Worm (Caenorhabditis elegans) whole organism, L1 larva: ENCODE results near the gene srd-66.

Experiments used
- C04F5.9 ChIP-seq: sonication (generic microtip); optimal IDR thresholded peaks from 2 replicates; lab custom pipeline; 2016; ENCODE audit warnings: missing genetic modification characterization, missing compliant biosample characterization
- C16A3.4 ChIP-seq: fragments of 150-350 bp; optimal IDR thresholded peaks from 2 replicates; lab custom pipeline; 2014; ENCODE audit warnings: missing biosample characterization, missing genetic modification characterization
- C34B4.2 ChIP-seq: sonication (generic microtip); optimal IDR thresholded peaks from 2 replicates; lab custom pipeline; 2017; ENCODE audit warnings: mild to moderate bottlenecking, missing genetic modification characterization, missing compliant biosample characterization
- aha-1 ChIP-seq: fragments of 150-350 bp; optimal IDR thresholded peaks from 2 replicates; lab custom pipeline; 2014; ENCODE audit warnings: missing biosample characterization, missing genetic modification characterization
- aly-2 ChIP-seq: fragments of 150-350 bp; optimal IDR thresholded peaks from 2 replicates; lab custom pipeline; 2014; ENCODE audit warnings: missing biosample characterization, missing genetic modification characterization
- blmp-1 ChIP-seq: fragments of 150-350 bp; optimal IDR thresholded peaks from 2 replicates; lab custom pipeline; 2014; ENCODE audit warnings: missing biosample characterization, missing genetic modification characterization
- ces-1 ChIP-seq: fragments of 150-350 bp; optimal IDR thresholded peaks from 2 replicates; lab custom pipeline; 2014; ENCODE audit warnings: missing biosample characterization, missing genetic modification reagents, missing genetic modification characterization
- dpl-1 ChIP-seq, 3 experiments: fragments of 150-350 bp in 2 of 3; sonication (generic microtip) in 1 of 3; optimal IDR thresholded peaks; 2 replicates each; lab custom pipeline; 2014 to 2017; ENCODE audit warnings: missing biosample characterization in 3 of 3, missing genetic modification characterization in 3 of 3, missing genetic modification reagents in 3 of 3
- efl-1 ChIP-seq, 4 experiments: fragments of 150-350 bp; optimal IDR thresholded peaks in 3 of 4; peaks in 1 of 4; 1 replicate in 1 of 4; 2 replicates in 3 of 4; lab custom pipeline; 2014; ENCODE audit warnings: missing biosample characterization in 2 of 4, missing genetic modification characterization in 2 of 4, missing genetic modification reagents in 2 of 4
- efl-3 ChIP-seq: fragments of 200-800 bp; sonication (Bioruptor generic); optimal IDR thresholded peaks from 2 replicates; lab custom pipeline; 2018; ENCODE audit warnings: mild to moderate bottlenecking, missing genetic modification characterization, missing compliant biosample characterization
- egl-27 ChIP-seq, 2 experiments: fragments of 150-350 bp in 1 of 2; sonication (generic microtip); optimal IDR thresholded peaks; 3 replicates each; lab custom pipeline; 2017 to 2018; ENCODE audit warnings: missing biosample characterization in 2 of 2, missing genetic modification characterization in 2 of 2, missing genetic modification reagents in 2 of 2
- elt-2 ChIP-seq: sonication (generic microtip); optimal IDR thresholded peaks from 2 replicates; lab custom pipeline; 2016; ENCODE audit warnings: missing genetic modification characterization, mild to moderate bottlenecking, inconsistent platforms, missing compliant biosample characterization, missing genetic modification reagents
- elt-3 ChIP-seq, 6 experiments: fragments of 150-350 bp in 1 of 6; sonication (generic microtip); optimal IDR thresholded peaks; 2 replicates each; lab custom pipeline; 2017 to 2018; ENCODE audit warnings: missing biosample characterization in 6 of 6, missing genetic modification characterization in 6 of 6, inconsistent platforms in 1 of 6
- ets-5 ChIP-seq: fragments of 200-800 bp; sonication (Bioruptor generic); IDR thresholded peaks from 2 replicates; pipeline ENCODE4 v1.3.6; 2022; ENCODE audit warnings: missing genetic modification characterization, missing compliant biosample characterization
- fkh-4 ChIP-seq: sonication (generic microtip); optimal IDR thresholded peaks from 2 replicates; lab custom pipeline; 2016; ENCODE audit warnings: missing compliant biosample characterization, missing genetic modification characterization, borderline replicate concordance
- fkh-8 ChIP-seq: sonication (generic microtip); optimal IDR thresholded peaks from 2 replicates; lab custom pipeline; 2016; ENCODE audit warnings: mild to moderate bottlenecking, missing genetic modification characterization, missing compliant biosample characterization
- hlh-17 ChIP-seq: fragments of 200-800 bp; sonication (Bioruptor generic); optimal IDR thresholded peaks from 2 replicates; lab custom pipeline; 2018; ENCODE audit warnings: missing genetic modification characterization, mild to moderate bottlenecking, missing compliant biosample characterization, moderate library complexity, borderline replicate concordance
- hlh-4 ChIP-seq: sonication (generic microtip); optimal IDR thresholded peaks from 2 replicates; lab custom pipeline; 2016; ENCODE audit warnings: mild to moderate bottlenecking, missing genetic modification characterization, missing compliant biosample characterization
- isw-1 ChIP-seq: fragments of 200-800 bp; sonication (Bioruptor generic); IDR thresholded peaks from 2 replicates; pipeline ENCODE4 v1.3.6; 2022; ENCODE audit warnings: missing genetic modification characterization, missing compliant biosample characterization
- lin-13 ChIP-seq: fragments of 150-350 bp; optimal IDR thresholded peaks from 2 replicates; lab custom pipeline; 2014; ENCODE audit warnings: missing biosample characterization, missing genetic modification reagents, missing genetic modification characterization
- lin-15B ChIP-seq: fragments of 150-350 bp; sonication (generic microtip); optimal IDR thresholded peaks from 3 replicates; lab custom pipeline; 2014; ENCODE audit warnings: missing biosample characterization, missing genetic modification characterization
- lin-39 ChIP-seq: fragments of 150-350 bp; optimal IDR thresholded peaks from 2 replicates; lab custom pipeline; 2014; ENCODE audit warnings: missing biosample characterization, missing genetic modification reagents, missing genetic modification characterization
- nhr-47 ChIP-seq: sonication (generic microtip); optimal IDR thresholded peaks from 2 replicates; lab custom pipeline; 2016; ENCODE audit warnings: mild to moderate bottlenecking, missing genetic modification characterization, moderate library complexity, missing compliant biosample characterization
- nhr-71 ChIP-seq: sonication (generic microtip); optimal IDR thresholded peaks from 2 replicates; lab custom pipeline; 2016; ENCODE audit warnings: mild to moderate bottlenecking, missing genetic modification characterization, moderate library complexity, missing compliant biosample characterization
- nhr-77 ChIP-seq: fragments of 150-350 bp; optimal IDR thresholded peaks from 2 replicates; lab custom pipeline; 2014; ENCODE audit warnings: missing biosample characterization, missing genetic modification characterization
- nhr-85 ChIP-seq: sonication (generic microtip); peaks from one replicate; lab custom pipeline; 2016; ENCODE audit warnings: missing genetic modification characterization, inconsistent platforms, missing compliant biosample characterization
- pax-3 ChIP-seq: fragments of 200-800 bp; sonication (Bioruptor generic); optimal IDR thresholded peaks from 2 replicates; lab custom pipeline; 2018; ENCODE audit warnings: mild to moderate bottlenecking, missing genetic modification characterization, moderate library complexity, missing compliant biosample characterization
- pqm-1 ChIP-seq: sonication (generic microtip); optimal IDR thresholded peaks from 3 replicates; lab custom pipeline; 2017; ENCODE audit warnings: missing biosample characterization, missing genetic modification characterization
- rnt-1 ChIP-seq: sonication (generic microtip); optimal IDR thresholded peaks from 2 replicates; lab custom pipeline; 2016; ENCODE audit warnings: mild to moderate bottlenecking, missing genetic modification characterization, moderate library complexity, missing compliant biosample characterization
- snu-23 ChIP-seq: sonication (generic microtip); optimal IDR thresholded peaks from 2 replicates; lab custom pipeline; 2016; ENCODE audit warnings: missing genetic modification characterization, missing compliant biosample characterization
- sox-4 ChIP-seq: sonication (generic microtip); optimal IDR thresholded peaks from 2 replicates; lab custom pipeline; 2016; ENCODE audit warnings: missing genetic modification characterization, missing compliant biosample characterization
- sptf-1 ChIP-seq: fragments of 150-350 bp; optimal IDR thresholded peaks from 2 replicates; lab custom pipeline; 2014; ENCODE audit warnings: missing biosample characterization, missing genetic modification characterization
- unc-30 ChIP-seq: sonication (generic microtip); optimal IDR thresholded peaks from 2 replicates; lab custom pipeline; 2017; ENCODE audit warnings: missing biosample characterization, missing genetic modification characterization
- unc-98 ChIP-seq: fragments of 200-800 bp; sonication (Bioruptor generic); IDR thresholded peaks from 2 replicates; pipeline ENCODE4 v1.3.6; 2022; ENCODE audit warnings: missing genetic modification characterization, missing compliant biosample characterization
- zag-1 ChIP-seq: fragments of 150-350 bp; optimal IDR thresholded peaks from 2 replicates; lab custom pipeline; 2014; ENCODE audit warnings: missing biosample characterization, missing genetic modification characterization
- zip-4 ChIP-seq: fragments of 200-800 bp; sonication (Bioruptor generic); optimal IDR thresholded peaks from 2 replicates; lab custom pipeline; 2018; ENCODE audit warnings: mild to moderate bottlenecking, missing genetic modification characterization, moderate library complexity, missing compliant biosample characterization
- ztf-11 ChIP-seq, 2 experiments: sonication (generic microtip); optimal IDR thresholded peaks; 2 replicates each; lab custom pipeline; 2016 to 2017; ENCODE audit warnings: missing genetic modification characterization in 2 of 2, missing biosample characterization in 1 of 2, missing compliant biosample characterization in 1 of 2
- ztf-4 ChIP-seq: fragments of 150-350 bp; optimal IDR thresholded peaks from 2 replicates; lab custom pipeline; 2014; ENCODE audit warnings: missing biosample characterization, missing genetic modification characterization

The srd-66 gene

ce11 chrIII:1982597-1983244, at the start of gene srd-66:
TSS of gene srd-66 (minus strand) at chrIII:1982647.
- TF ChIP-seq C16A3.4 (tag; lab: Kevin White, UChicago): no peak
- no peak for TF ChIP-seq aly-2 (tag; lab: Kevin White, UChicago)
- no peak for TF ChIP-seq hlh-17 (GFP tag; lab: Kevin White, UChicago)
- no peak for TF ChIP-seq snu-23 (GFP tag; lab: Kevin White, UChicago)
- no peak for TF ChIP-seq unc-98
- TF ChIP-seq zip-4 (GFP tag; lab: Kevin White, UChicago): no peak
- no peak for TF ChIP-seq hlh-4 (tag; lab: Kevin White, UChicago)
- no peak for TF ChIP-seq elt-2
- TF ChIP-seq rnt-1 (tag; lab: Kevin White, UChicago): no peak
- no peak for TF ChIP-seq nhr-71 (tag; lab: Kevin White, UChicago)
- no peak for TF ChIP-seq sox-4 (tag; lab: Kevin White, UChicago)
- no peak for TF ChIP-seq elt-3 (tag; optimal IDR thresholded peaks at IDR 0.05; lab: Kevin White, UChicago)
- no peak for TF ChIP-seq zag-1
- no peak for TF ChIP-seq nhr-47
- TF ChIP-seq pqm-1 (tag; lab: Kevin White, UChicago): no peak

- no peak for TF ChIP-seq fkh-8 (tag; lab: Kevin White, UChicago)
- no peak for TF ChIP-seq lin-39 (tag; lab: Kevin White, UChicago)
- no peak for TF ChIP-seq efl-1 (optimal IDR thresholded peaks at IDR 0.05; lab: Kevin White, UChicago)
- no peak for TF ChIP-seq efl-1 (GFP tag; optimal IDR thresholded peaks at IDR 0.05 in 1 of 2; lab: Kevin White, UChicago)
- no peak for TF ChIP-seq ces-1 (GFP tag; lab: Kevin White, UChicago)
- TF ChIP-seq ztf-4 (tag; lab: Kevin White, UChicago): no peak
- no peak for TF ChIP-seq sox-4 (tag; lab: Kevin White, UChicago)
- TF ChIP-seq fkh-4 (tag; lab: Kevin White, UChicago): no peak
- no peak for TF ChIP-seq nhr-85 (tag; lab: Kevin White, UChicago)
- no peak for TF ChIP-seq ets-5
- TF ChIP-seq nhr-71 (tag; lab: Kevin White, UChicago): no peak
- no peak for TF ChIP-seq aha-1 (tag; lab: Kevin White, UChicago)
- TF ChIP-seq pax-3 (tag; lab: Kevin White, UChicago): no peak
- TF ChIP-seq ztf-11 (tag; optimal IDR thresholded peaks at IDR 0.05; lab: Kevin White, UChicago): no peak
- no peak for TF ChIP-seq sptf-1 (tag; lab: Kevin White, UChicago)
- TF ChIP-seq C16A3.4 (tag; lab: Kevin White, UChicago): no peak
- TF ChIP-seq lin-13 (GFP tag; lab: Kevin White, UChicago): no peak
- no peak for TF ChIP-seq snu-23 (GFP tag; lab: Kevin White, UChicago)
- no peak for TF ChIP-seq C34B4.2 (tag; lab: Kevin White, UChicago)
- TF ChIP-seq C04F5.9 (tag; lab: Kevin White, UChicago): no peak
- TF ChIP-seq isw-1 (GFP tag; lab: Robert Waterston, UW): no peak
- TF ChIP-seq, all 84 proteins: peak for 0
Measured at ce11 chrIII:2031746-2032145, 49.3 kb upstream of the srd-66 start.

- TF ChIP-seq efl-3 (GFP tag; lab: Kevin White, UChicago) (no peak), nhr-47 (no peak), lin-15B (tag; lab: Kevin White, UChicago) (no peak), blmp-1 (tag; lab: Kevin White, UChicago) (no peak), lin-13 (GFP tag; lab: Kevin White, UChicago) (no peak), ztf-4 (tag; lab: Kevin White, UChicago) (no peak), nhr-71 (tag; lab: Kevin White, UChicago) (no peak), zip-4 (GFP tag; lab: Kevin White, UChicago) (no peak), nhr-77 (no peak), hlh-4 (tag; lab: Kevin White, UChicago) (no peak), ets-5 (no peak), dpl-1 (GFP tag; optimal IDR thresholded peaks at IDR 0.05; lab: Kevin White, UChicago) (no peak), ztf-11 (tag; optimal IDR thresholded peaks at IDR 0.05; lab: Kevin White, UChicago) (no peak), unc-30 (tag; lab: Kevin White, UChicago) (no peak), egl-27 (tag; optimal IDR thresholded peaks at IDR 0.05; lab: Kevin White, UChicago) (no peak)
Measured at ce11 chrIII:2030776-2031565, 48.5 kb upstream of the srd-66 start.
